Worm (Caenorhabditis elegans): Measurements from ENCODE around the gene cthd-1.

cthd-1 gene

ce11 chrV:9706592-9706991 is 28.5 kb downstream of the cthd-1 start:
- TF ChIP-seq nhr-102 (tag; optimal IDR thresholded peaks at IDR 0.05), result no peak
- peak; percentile 91 for TF ChIP-seq aha-1 (tag)
- TF ChIP-seq F37D6.2 (tag; optimal IDR thresholded peaks at IDR 0.05), result no peak
- TF ChIP-seq gei-8 (GFP tag; optimal IDR thresholded peaks at IDR 0.05), result no peak

- TF ChIP-seq nhr-28 (tag; optimal IDR thresholded peaks at IDR 0.05) (peak; percentile 29), dmd-6 (GFP tag; IDR thresholded peaks at IDR 0.05) (peak; percentile 40; the same call in 1 of the 2 replicates), pqm-1 (tag; optimal IDR thresholded peaks at IDR 0.05) (peak; percentile 51), dve-1 (tag; optimal IDR thresholded peaks at IDR 0.05; ENCODE audit: insufficient read depth) (peak; percentile 18), ztf-7 (tag; optimal IDR thresholded peaks at IDR 0.05) (no peak), nhr-11 (tag; optimal IDR thresholded peaks at IDR 0.05) (no peak), hlh-30 (tag; optimal IDR thresholded peaks at IDR 0.05; ENCODE audit: insufficient read depth) (peak; percentile 12), daf-16 (GFP tag; optimal IDR thresholded peaks at IDR 0.05) (no peak), daf-16 (tag; optimal IDR thresholded peaks at IDR 0.05) (peak; percentile 46), nhr-77 (tag; optimal IDR thresholded peaks at IDR 0.05) (peak; percentile 40), hlh-11 (tag; optimal IDR thresholded peaks at IDR 0.05) (peak; percentile 1)
Measured at ce11 chrV:9709747-9710146, 31.7 kb downstream of the cthd-1 start, which contains the start of gene tag-120. Gene tag-120, minus strand, starts transcription at chrV:9709814.

DNA sequence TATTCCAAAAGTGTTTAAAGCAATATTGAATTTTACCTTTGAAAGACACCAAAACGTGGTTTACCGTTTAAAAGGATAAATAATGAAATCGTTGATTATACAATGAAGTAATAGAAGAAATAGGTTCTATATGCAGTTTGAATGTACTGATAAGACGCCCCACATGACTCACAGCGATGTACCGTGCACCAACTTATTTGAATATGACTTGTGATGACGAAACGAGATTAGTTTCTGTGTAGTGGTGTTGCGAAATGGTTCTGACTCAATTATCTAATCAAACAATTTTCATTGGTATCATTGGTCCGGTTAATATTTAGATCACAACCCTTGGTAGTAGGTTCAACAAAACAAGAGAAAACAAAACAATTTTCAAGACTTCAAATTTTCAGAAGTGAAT is 33.1 kb downstream of the cthd-1 start:
- TF ChIP-seq set-16 (GFP tag; IDR thresholded peaks at IDR 0.05) (no peak), sdz-12 (GFP tag; optimal IDR thresholded peaks at IDR 0.05) (no peak), nhr-28 (tag; optimal IDR thresholded peaks at IDR 0.05) (peak; percentile 54), ztf-11 (tag; optimal IDR thresholded peaks at IDR 0.05) (no peak), F10B5.3 (tag; optimal IDR thresholded peaks at IDR 0.05) (no peak), spr-1 (tag; optimal IDR thresholded peaks at IDR 0.05) (no peak), zfp-3 (GFP tag; conservative IDR thresholded peaks at IDR 0.05) (no peak), dve-1 (tag; optimal IDR thresholded peaks at IDR 0.05; ENCODE audit: insufficient read depth) (peak; percentile 51), lin-15B (tag; optimal IDR thresholded peaks at IDR 0.05) (no peak), daf-8 (GFP tag; IDR thresholded peaks at IDR 0.05) (no peak), fkh-10 (GFP tag; optimal IDR thresholded peaks at IDR 0.05) (no peak), dmd-6 (GFP tag; IDR thresholded peaks at IDR 0.05) (peak; percentile 42; the same call in 1 of the 2 replicates), hlh-11 (tag; optimal IDR thresholded peaks at IDR 0.05) (peak; percentile 26), ceh-44 (GFP tag; IDR thresholded peaks at IDR 0.05) (no peak), pqm-1 (tag; optimal IDR thresholded peaks at IDR 0.05) (peak; percentile 78), T20F7.1 (GFP tag; optimal IDR thresholded peaks at IDR 0.05) (no peak), skn-1 (tag; optimal IDR thresholded peaks at IDR 0.05) (no peak), ceh-20 (GFP tag; IDR thresholded peaks at IDR 0.05) (no peak), daf-16 (GFP tag; optimal IDR thresholded peaks at IDR 0.05) (no peak), daf-16 (tag; optimal IDR thresholded peaks at IDR 0.05) (peak; percentile 36), daf-12 (tag; optimal IDR thresholded peaks at IDR 0.05) (no peak), hlh-30 (tag; optimal IDR thresholded peaks at IDR 0.05; ENCODE audit: insufficient read depth) (peak; percentile 58), zip-2 (tag; optimal IDR thresholded peaks at IDR 0.05) (no peak), ctbp-1 (GFP tag; IDR thresholded peaks at IDR 0.05) (no peak)

- TF ChIP-seq nhr-76 (tag; optimal IDR thresholded peaks at IDR 0.05) (no peak), hif-1 (tag; optimal IDR thresholded peaks at IDR 0.05) (no peak), F49E8.2 (tag; optimal IDR thresholded peaks at IDR 0.05; ENCODE audit: borderline replicate concordance) (no peak), mes-2 (tag; optimal IDR thresholded peaks at IDR 0.05; ENCODE audit: poor library complexity, severe bottlenecking) (no peak), aha-1 (tag) (peak; percentile 67), daf-16 (GFP tag; optimal IDR thresholded peaks at IDR 0.05) (no peak), daf-16 (tag; optimal IDR thresholded peaks at IDR 0.05) (peak; percentile 37), ceh-82 (tag; optimal IDR thresholded peaks at IDR 0.05) (no peak), unc-62 (GFP tag; optimal IDR thresholded peaks at IDR 0.05 in 1 of 2) (peak in 1 of 2 experiments; percentile 93), unc-62 (tag; optimal IDR thresholded peaks at IDR 0.05) (no peak), nhr-28 (tag; optimal IDR thresholded peaks at IDR 0.05) (peak; percentile 44), php-3 (GFP tag; IDR thresholded peaks at IDR 0.05) (peak; percentile 87), ztf-11 (tag; optimal IDR thresholded peaks at IDR 0.05) (no peak), nhr-77 (tag; optimal IDR thresholded peaks at IDR 0.05) (peak; percentile 24), pqm-1 (tag; optimal IDR thresholded peaks at IDR 0.05) (peak; percentile 47), hlh-11 (tag; optimal IDR thresholded peaks at IDR 0.05) (no peak), dve-1 (tag; optimal IDR thresholded peaks at IDR 0.05; ENCODE audit: insufficient read depth) (peak; percentile 33), mxl-3 (GFP tag; optimal IDR thresholded peaks at IDR 0.05) (no peak)
Measured at ce11 chrV:9712418-9713173, 34.5 kb downstream of the cthd-1 start.

All from whole organism, L4 larva.